Worm (Caenorhabditis elegans): Measurements from ENCODE around the gene cbs-1.
A peak's percentile ranks its signal among the peaks of the same experiment; 100 is the strongest.

Gene cbs-1

ce11 chrX:10078637-10079036, 24.6 kb downstream of the cbs-1 start:
- no peak for TF ChIP-seq nhr-80 (tag; optimal IDR thresholded peaks at IDR 0.05)
- no peak for TF ChIP-seq nfyb-1 (GFP tag; IDR thresholded peaks at IDR 0.05)
- no peak for TF ChIP-seq F37B4.10 (GFP tag; IDR thresholded peaks at IDR 0.05)
- no peak for TF ChIP-seq attf-3 (GFP tag; conservative IDR thresholded peaks at IDR 0.05)
- TF ChIP-seq nhr-27 (tag; optimal IDR thresholded peaks at IDR 0.05), result no peak
- TF ChIP-seq athp-1 (tag; optimal IDR thresholded peaks at IDR 0.05), result no peak
- no peak for TF ChIP-seq K12H6.12 (tag; optimal IDR thresholded peaks at IDR 0.05)
- no peak for TF ChIP-seq pha-4 (tag; optimal IDR thresholded peaks at IDR 0.05)
- TF ChIP-seq lsl-1 (GFP tag; optimal IDR thresholded peaks at IDR 0.05), result no peak
- TF ChIP-seq zfh-2 (GFP tag; conservative IDR thresholded peaks at IDR 0.05), result no peak
- no peak for TF ChIP-seq C17E4.6 (GFP tag; IDR thresholded peaks at IDR 0.05)
- TF ChIP-seq lsy-27 (tag; optimal IDR thresholded peaks at IDR 0.05; ENCODE audit: borderline replicate concordance, insufficient read depth), result no peak

DNA sequence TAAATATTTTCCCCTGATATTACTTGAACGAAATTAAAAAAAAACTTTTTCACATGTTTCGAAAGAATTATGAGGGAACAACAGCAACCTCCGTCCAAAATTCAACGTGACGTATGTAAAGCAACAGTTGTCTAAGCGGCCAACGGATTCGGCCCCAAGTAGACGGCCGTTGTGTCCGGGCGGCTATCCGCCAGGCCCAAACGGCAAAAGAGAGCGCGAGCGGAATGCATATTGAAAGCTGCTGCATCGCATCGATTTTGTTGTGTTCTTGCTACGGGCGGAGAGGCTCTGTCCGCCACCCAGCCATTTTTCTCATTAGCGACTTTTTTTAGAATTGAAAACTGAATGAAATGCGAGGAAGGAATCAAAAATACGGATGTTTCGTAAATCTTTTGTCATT, 25.2 kb downstream of the cbs-1 start:
- TF ChIP-seq zfh-2 (GFP tag; conservative IDR thresholded peaks at IDR 0.05) (peak; percentile 55), lin-54 (GFP tag; optimal IDR thresholded peaks at IDR 0.05) (no peak)

DNA sequence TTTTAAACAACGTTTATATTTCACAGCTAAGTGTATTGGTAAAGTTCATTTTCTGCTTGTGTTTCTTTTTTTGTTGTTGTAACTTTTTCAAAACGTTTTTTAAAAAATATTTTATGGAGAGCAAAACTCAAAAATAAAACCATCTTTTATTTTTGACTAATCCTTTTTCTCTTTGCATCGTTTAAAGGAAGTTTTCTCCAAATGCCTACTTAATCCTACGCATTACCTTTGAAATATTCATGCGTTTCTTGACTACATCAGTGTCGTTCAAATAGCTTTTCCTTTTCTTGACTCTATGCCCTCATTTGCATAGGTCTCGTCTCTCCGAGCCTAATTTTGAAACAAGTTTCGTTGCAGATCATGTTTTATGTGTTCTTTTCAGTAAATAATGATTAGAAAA, 27.0 kb downstream of the cbs-1 start:
- no peak for TF ChIP-seq efl-1 (GFP tag; optimal IDR thresholded peaks at IDR 0.05)
- no peak for TF ChIP-seq nfya-2 (GFP tag; IDR thresholded peaks at IDR 0.05)
- TF ChIP-seq zfh-2 (GFP tag; conservative IDR thresholded peaks at IDR 0.05), result no peak
- TF ChIP-seq lin-26 (GFP tag; IDR thresholded peaks at IDR 0.05), result no peak
- no peak for TF ChIP-seq T07F8.4 (tag; optimal IDR thresholded peaks at IDR 0.05)
- no peak for TF ChIP-seq attf-3 (GFP tag; conservative IDR thresholded peaks at IDR 0.05)
- TF ChIP-seq nfya-1 (tag; optimal IDR thresholded peaks at IDR 0.05; ENCODE audit: borderline replicate concordance, insufficient read depth), result no peak
- TF ChIP-seq hlh-12 (tag; optimal IDR thresholded peaks at IDR 0.05), result no peak
- TF ChIP-seq nhr-80 (tag; optimal IDR thresholded peaks at IDR 0.05), result no peak
- no peak for TF ChIP-seq unc-62 (GFP tag; optimal IDR thresholded peaks at IDR 0.05)
- no peak for TF ChIP-seq aptf-3 (GFP tag; IDR thresholded peaks at IDR 0.05)
- TF ChIP-seq mel-28 (tag; optimal IDR thresholded peaks at IDR 0.05; ENCODE audit: borderline replicate concordance), result no peak
- no peak for TF ChIP-seq ccch-3 (GFP tag; optimal IDR thresholded peaks at IDR 0.05)
- TF ChIP-seq rcor-1 (GFP tag; IDR thresholded peaks at IDR 0.05), result no peak

DNA sequence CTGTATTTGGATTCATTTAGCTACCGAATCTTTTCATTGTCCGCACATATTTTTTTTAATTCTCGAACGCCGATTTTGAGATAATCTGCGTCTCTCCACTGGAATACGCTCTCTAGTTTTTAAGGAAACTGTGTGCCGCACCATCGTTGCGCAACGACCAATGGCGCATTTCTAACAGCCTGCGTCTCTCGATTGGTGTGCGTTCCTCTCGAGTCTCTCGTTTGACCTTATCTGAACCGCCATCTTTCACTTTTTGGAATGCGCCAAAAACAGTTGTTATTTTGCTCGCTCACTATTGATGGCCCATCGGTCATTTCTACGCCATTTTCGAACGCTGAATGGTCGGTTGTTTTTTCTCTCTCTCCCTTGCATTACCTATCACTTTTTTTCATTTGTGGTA, 29.2 kb downstream of the cbs-1 start:
- no peak for TF ChIP-seq attf-6 (GFP tag; IDR thresholded peaks at IDR 0.05)
- TF ChIP-seq egl-44 (GFP tag; IDR thresholded peaks at IDR 0.05), result no peak
- no peak for TF ChIP-seq Y79H2A.3 (GFP tag; conservative IDR thresholded peaks at IDR 0.05)
- no peak for TF ChIP-seq K12H6.12 (tag; optimal IDR thresholded peaks at IDR 0.05)
- TF ChIP-seq snpc-3.4 (tag; optimal IDR thresholded peaks at IDR 0.05), result no peak
- no peak for TF ChIP-seq ceh-91 (GFP tag; IDR thresholded peaks at IDR 0.05)
- peak; percentile 70 for TF ChIP-seq efl-1 (GFP tag; optimal IDR thresholded peaks at IDR 0.05)
- TF ChIP-seq madf-6 (GFP tag; IDR thresholded peaks at IDR 0.05), result peak; percentile 67
- 0 out of 2 replicates have a peak, but pooled peaks have one; percentile 26 for TF ChIP-seq madf-8 (GFP tag; conservative IDR thresholded peaks at IDR 0.05)
- peak; percentile 85 for TF ChIP-seq hmg-1.2 (GFP tag; IDR thresholded peaks at IDR 0.05)

ce11 chrX:10084050-10084672, 30.1 kb downstream of the cbs-1 start, which contains the start of gene W07E11.1:
Gene W07E11.1, plus strand, starts transcription at chrX:10084622.
- peak; percentile 55 for TF ChIP-seq atf-7 (tag; optimal IDR thresholded peaks at IDR 0.05)
- no peak; the same call in 1 of the 2 replicates for TF ChIP-seq cebp-1 (GFP tag; IDR thresholded peaks at IDR 0.05)
- peak; percentile 66 for TF ChIP-seq cebp-1 (tag; optimal IDR thresholded peaks at IDR 0.05)
- no peak for TF ChIP-seq let-526 (GFP tag; IDR thresholded peaks at IDR 0.05)
- peak; percentile 51 for TF ChIP-seq ztf-26 (tag; optimal IDR thresholded peaks at IDR 0.05)
- TF ChIP-seq F57A8.1 (GFP tag; optimal IDR thresholded peaks at IDR 0.05), result no peak
- TF ChIP-seq hmg-1.2 (GFP tag; IDR thresholded peaks at IDR 0.05), result 0 out of 2 replicates have a peak, but pooled peaks have one; percentile 9
- TF ChIP-seq bed-2 (GFP tag; IDR thresholded peaks at IDR 0.05), result no peak
- TF ChIP-seq nfyb-1 (GFP tag; IDR thresholded peaks at IDR 0.05), result 0 out of 2 replicates have a peak, but pooled peaks have one; percentile 37
- peak; percentile 6 for TF ChIP-seq ets-4 (GFP tag; optimal IDR thresholded peaks at IDR 0.05)
- no peak for TF ChIP-seq snpc-4 (GFP tag; optimal IDR thresholded peaks at IDR 0.05)
- peak in 1 of 4 experiments; percentile 12 for TF ChIP-seq snpc-4 (tag; optimal IDR thresholded peaks at IDR 0.05)
- 0 out of 2 replicates have a peak, but pooled peaks have one; percentile 4 for TF ChIP-seq dox-1 (GFP tag; IDR thresholded peaks at IDR 0.05)

Measured in whole organism, young adult.